Worm (Caenorhabditis elegans) whole organism, L3 larva: Measurements from ENCODE around the gene srj-7.

Experiments used
- ZK546.5 ChIP-seq: sonication (generic microtip); optimal IDR thresholded peaks from 2 replicates; lab custom pipeline; 2017; ENCODE audit warnings: missing biosample characterization, missing genetic modification characterization
- aly-2 ChIP-seq: fragments of 150-350 bp; optimal IDR thresholded peaks from 2 replicates; lab custom pipeline; 2014; ENCODE audit warnings: missing biosample characterization, missing genetic modification characterization
- ama-1 ChIP-seq: fragments of 150-350 bp; optimal IDR thresholded peaks from 2 replicates; lab custom pipeline; 2018
- ceh-16 ChIP-seq: sonication (generic microtip); optimal IDR thresholded peaks from 2 replicates; lab custom pipeline; 2017; ENCODE audit warnings: missing biosample characterization, missing genetic modification characterization
- ceh-28 ChIP-seq: fragments of 150-350 bp; optimal IDR thresholded peaks from 2 replicates; lab custom pipeline; 2014; ENCODE audit warnings: missing biosample characterization, missing genetic modification reagents, missing genetic modification characterization
- ceh-82 ChIP-seq: fragments of 150-350 bp; optimal IDR thresholded peaks from 2 replicates; lab custom pipeline; 2014; ENCODE audit warnings: missing biosample characterization, missing genetic modification characterization
- egl-27 ChIP-seq: sonication (generic microtip); optimal IDR thresholded peaks from 4 replicates; lab custom pipeline; 2017; ENCODE audit warnings: missing biosample characterization, missing genetic modification reagents, missing genetic modification characterization
- egl-5 ChIP-seq: fragments of 150-350 bp; optimal IDR thresholded peaks from 2 replicates; lab custom pipeline; 2017; ENCODE audit warnings: missing biosample characterization, missing genetic modification reagents, missing genetic modification characterization, inconsistent platforms
- elt-3 ChIP-seq, 3 experiments: fragments of 150-350 bp in 1 of 3; sonication (generic microtip) in 2 of 3; optimal IDR thresholded peaks; 2 replicates in 2 of 3; 4 replicates in 1 of 3; lab custom pipeline; 2014 to 2017; ENCODE audit warnings: missing biosample characterization in 3 of 3, missing genetic modification characterization in 3 of 3
- fkh-2 ChIP-seq: fragments of 150-350 bp; optimal IDR thresholded peaks from 2 replicates; lab custom pipeline; 2014; ENCODE audit warnings: missing biosample characterization, missing genetic modification reagents, missing genetic modification characterization
- hmg-11 ChIP-seq: sonication (generic microtip); optimal IDR thresholded peaks from 2 replicates; lab custom pipeline; 2016; ENCODE audit warnings: missing genetic modification characterization, missing compliant biosample characterization
- jun-1 ChIP-seq: fragments of 150-350 bp; optimal IDR thresholded peaks from 2 replicates; lab custom pipeline; 2014; ENCODE audit warnings: missing biosample characterization, missing genetic modification reagents, missing genetic modification characterization
- lin-39 ChIP-seq: fragments of 150-350 bp; optimal IDR thresholded peaks from 2 replicates; lab custom pipeline; 2018; ENCODE audit warnings: missing biosample characterization, missing genetic modification reagents, missing genetic modification characterization
- lsy-12 ChIP-seq: sonication (generic microtip); optimal IDR thresholded peaks from 2 replicates; lab custom pipeline; 2016; ENCODE audit warnings: mild to moderate bottlenecking, missing genetic modification characterization, missing compliant biosample characterization
- mdl-1 ChIP-seq: fragments of 150-350 bp; optimal IDR thresholded peaks from 2 replicates; lab custom pipeline; 2014; ENCODE audit warnings: missing biosample characterization, missing genetic modification characterization
- mml-1 ChIP-seq: fragments of 150-350 bp; sonication (generic microtip); optimal IDR thresholded peaks from 3 replicates; lab custom pipeline; 2014; ENCODE audit warnings: missing biosample characterization, missing genetic modification characterization
- nfya-1 ChIP-seq: sonication (generic microtip); optimal IDR thresholded peaks from 2 replicates; lab custom pipeline; 2017; ENCODE audit warnings: missing genetic modification characterization, mild to moderate bottlenecking, missing compliant biosample characterization, antibody characterized with exemption, moderate library complexity; ENCODE audit not compliant: insufficient read depth
- nhr-11 ChIP-seq: fragments of 150-350 bp; optimal IDR thresholded peaks from 2 replicates; lab custom pipeline; 2014; ENCODE audit warnings: missing biosample characterization, missing genetic modification characterization
- nhr-12 ChIP-seq: fragments of 150-350 bp; optimal IDR thresholded peaks from 2 replicates; lab custom pipeline; 2014; ENCODE audit warnings: missing biosample characterization, missing genetic modification characterization
- nhr-23 ChIP-seq: fragments of 150-350 bp; optimal IDR thresholded peaks from 2 replicates; lab custom pipeline; 2014; ENCODE audit warnings: missing biosample characterization, missing genetic modification reagents, missing genetic modification characterization
- nhr-237 ChIP-seq: fragments of 150-350 bp; optimal IDR thresholded peaks from 2 replicates; lab custom pipeline; 2014; ENCODE audit warnings: missing biosample characterization, missing genetic modification characterization
- nhr-25 ChIP-seq: sonication (generic microtip); optimal IDR thresholded peaks from 2 replicates; lab custom pipeline; 2017; ENCODE audit warnings: missing biosample characterization, missing genetic modification characterization
- nhr-77 ChIP-seq: fragments of 150-350 bp; optimal IDR thresholded peaks from 2 replicates; lab custom pipeline; 2014; ENCODE audit warnings: missing biosample characterization, missing genetic modification characterization
- sea-2 ChIP-seq: fragments of 150-350 bp; sonication (generic microtip); optimal IDR thresholded peaks from 4 replicates; lab custom pipeline; 2014; ENCODE audit warnings: missing biosample characterization, missing genetic modification reagents, missing genetic modification characterization
- skn-1 ChIP-seq: fragments of 150-350 bp; optimal IDR thresholded peaks from 2 replicates; lab custom pipeline; 2014; ENCODE audit warnings: missing biosample characterization, missing genetic modification characterization
- snpc-4 ChIP-seq: fragments of 150-350 bp; optimal IDR thresholded peaks from 2 replicates; lab custom pipeline; 2014; ENCODE audit warnings: missing biosample characterization, missing genetic modification characterization
- tbx-2 ChIP-seq: sonication (generic microtip); optimal IDR thresholded peaks from 2 replicates; lab custom pipeline; 2016; ENCODE audit warnings: mild to moderate bottlenecking, missing genetic modification characterization, missing compliant biosample characterization
- unc-39 ChIP-seq: sonication (generic microtip); optimal IDR thresholded peaks from 4 replicates; lab custom pipeline; 2017; ENCODE audit warnings: missing biosample characterization, missing genetic modification characterization
- unc-62 ChIP-seq: fragments of 150-350 bp; sonication (generic microtip); optimal IDR thresholded peaks from 4 replicates; lab custom pipeline; 2014; ENCODE audit warnings: missing biosample characterization, missing genetic modification reagents, missing genetic modification characterization
- zag-1 ChIP-seq: fragments of 150-350 bp; optimal IDR thresholded peaks from 2 replicates; lab custom pipeline; 2014; ENCODE audit warnings: missing biosample characterization, missing genetic modification characterization
- ztf-11 ChIP-seq: fragments of 150-350 bp; optimal IDR thresholded peaks from 2 replicates; lab custom pipeline; 2014; ENCODE audit warnings: missing biosample characterization, missing genetic modification characterization

srj-7 gene

DNA sequence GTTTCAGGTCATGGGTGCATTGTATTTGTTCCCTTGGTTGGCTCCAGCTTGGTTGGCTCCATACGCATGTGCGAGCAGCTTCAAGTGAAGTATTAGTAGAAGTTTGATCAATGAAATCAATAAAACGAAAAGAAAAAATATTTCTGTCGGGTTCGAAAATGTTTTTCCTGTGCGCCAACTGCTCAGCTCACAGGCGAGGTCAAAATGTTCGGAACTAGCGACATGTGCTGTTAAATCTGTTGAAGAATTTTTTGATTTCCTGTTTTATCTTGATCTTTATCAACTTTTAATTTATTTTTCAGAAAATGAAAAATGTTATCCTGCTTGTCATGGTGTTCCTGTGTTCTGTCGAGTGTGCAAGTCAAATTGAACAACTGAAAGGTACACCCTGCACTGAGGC is 36.7 kb downstream of the srj-7 start, which contains the start of gene T28A11.25:
Gene T28A11.25 (plus strand): TSS at position 301 of the 400 bp plus-strand sequence.
- TF ChIP-seq aly-2 (tag; lab: Kevin White, UChicago) (no peak), nhr-25 (no peak), lin-39 (no peak), nhr-23 (no peak), fkh-2 (tag; lab: Kevin White, UChicago) (no peak), ztf-11 (tag; lab: Kevin White, UChicago) (no peak), mdl-1 (no peak), unc-39 (no peak), tbx-2 (tag; lab: Kevin White, UChicago) (no peak)

DNA sequence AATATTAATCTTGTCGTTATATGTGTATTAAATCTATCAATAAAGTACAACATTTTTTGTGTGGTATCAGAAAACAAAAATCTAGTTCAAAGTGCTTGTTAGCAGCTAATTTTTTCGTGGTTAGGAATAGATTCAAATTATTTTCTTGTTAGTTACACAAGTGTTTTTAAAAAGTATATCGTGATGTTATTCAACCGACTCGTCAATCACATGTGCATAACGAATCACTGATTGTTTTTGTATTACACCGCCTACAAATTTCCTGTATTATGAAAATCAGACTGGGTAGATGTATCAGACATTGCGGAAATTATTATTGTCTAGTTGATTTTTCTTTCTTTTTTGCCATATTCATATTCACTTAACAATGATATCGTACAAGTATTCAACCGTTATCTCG is 38.2 kb downstream of the srj-7 start, which contains the start of gene str-64:
Gene str-64 (plus strand): TSS at position 301 of the 400 bp plus-strand sequence.
- TF ChIP-seq nhr-11 (no peak), ama-1 (lab: Kevin White, UChicago) (no peak)

DNA sequence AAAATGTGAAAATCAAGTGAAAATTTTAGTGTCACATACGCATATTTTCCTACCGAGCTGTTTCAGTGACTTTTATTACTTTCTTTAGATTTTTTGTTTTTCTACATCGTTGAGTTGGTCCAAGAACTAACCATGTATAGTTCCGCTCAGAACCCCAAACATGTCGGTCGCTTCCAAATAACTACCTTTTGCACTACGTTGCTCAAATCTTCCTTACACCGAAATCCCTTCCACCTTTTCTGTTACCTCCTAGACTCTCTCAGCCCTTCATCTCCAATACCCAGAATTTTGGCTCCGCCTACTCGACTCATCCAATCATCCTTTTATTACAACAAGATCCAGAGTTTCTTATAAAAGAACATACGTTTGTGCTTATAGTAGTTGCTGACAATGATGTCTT is 39.8 kb downstream of the srj-7 start, which contains the start of gene F35F10.5:
Gene F35F10.5 (plus strand): TSS at position 301 of the 400 bp plus-strand sequence.
- TF ChIP-seq lsy-12, result no peak
- TF ChIP-seq nhr-77 (tag; lab: Kevin White, UChicago), result no peak
- TF ChIP-seq nfya-1 (tag; lab: Kevin White, UChicago), result no peak
- no peak for TF ChIP-seq snpc-4 (tag; lab: Kevin White, UChicago)
- TF ChIP-seq ztf-11 (tag; lab: Kevin White, UChicago), result no peak
- TF ChIP-seq nhr-12 (tag; lab: Kevin White, UChicago), result no peak

DNA sequence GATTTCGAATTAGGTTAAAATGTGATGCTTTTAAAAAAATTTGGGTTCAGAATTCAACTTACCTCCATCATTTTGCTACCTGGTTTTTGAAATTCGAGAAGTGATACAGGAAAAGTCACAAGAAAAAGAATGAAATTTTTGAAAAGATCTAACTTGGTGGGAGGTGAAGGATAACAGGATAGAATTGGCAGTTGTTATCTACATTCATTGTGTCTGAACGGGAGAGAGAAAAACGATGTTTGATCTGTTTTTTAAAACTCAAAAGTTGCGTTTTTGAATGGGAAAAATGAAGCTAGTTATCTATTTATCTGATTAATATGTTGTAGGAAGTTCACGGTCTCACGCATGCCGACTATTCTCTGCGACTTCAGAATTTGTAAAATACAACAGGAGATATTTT is 42.5 kb downstream of the srj-7 start, which contains the start of gene F35F10.7:
Gene F35F10.7 (minus strand): TSS at position 101 of the 400 bp plus-strand sequence.
- TF ChIP-seq egl-5 (tag; lab: Kevin White, UChicago) (no peak), sea-2 (GFP tag; lab: Kevin White, UChicago) (no peak), tbx-2 (tag; lab: Kevin White, UChicago) (no peak), aly-2 (tag; lab: Kevin White, UChicago) (no peak), ceh-16 (tag; lab: Kevin White, UChicago) (no peak), nhr-25 (no peak), nhr-12 (tag; lab: Kevin White, UChicago) (no peak), unc-62 (no peak), jun-1 (tag; lab: Kevin White, UChicago) (no peak)

DNA sequence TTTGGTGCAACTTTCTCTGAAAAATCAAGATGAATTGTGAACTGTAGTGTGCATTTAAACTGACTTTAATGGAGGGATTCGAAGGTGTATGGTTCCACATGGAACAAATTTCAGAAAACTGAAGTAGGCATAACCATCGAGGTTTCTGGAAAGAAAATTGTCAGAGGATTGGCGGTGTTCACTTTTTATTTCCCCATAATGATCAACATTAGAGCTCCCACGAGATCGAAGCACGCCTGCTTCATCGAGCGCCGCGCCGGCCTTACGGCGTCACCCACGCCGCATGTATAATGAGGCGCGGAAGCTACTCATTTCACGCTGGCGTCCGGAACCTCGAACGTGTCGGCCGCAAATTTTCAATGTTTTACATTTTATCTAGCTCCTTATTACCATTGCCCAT is 43.3 kb downstream of the srj-7 start:
- no peak for TF ChIP-seq sea-2 (GFP tag; lab: Kevin White, UChicago)
- TF ChIP-seq elt-3 (tag; optimal IDR thresholded peaks at IDR 0.05; lab: Kevin White, UChicago), result no peak
- TF ChIP-seq ZK546.5 (tag; lab: Kevin White, UChicago), result no peak
- TF ChIP-seq nhr-25, result no peak
- TF ChIP-seq nhr-237, result no peak
- TF ChIP-seq nhr-77 (tag; lab: Kevin White, UChicago), result no peak
- no peak for TF ChIP-seq zag-1

DNA sequence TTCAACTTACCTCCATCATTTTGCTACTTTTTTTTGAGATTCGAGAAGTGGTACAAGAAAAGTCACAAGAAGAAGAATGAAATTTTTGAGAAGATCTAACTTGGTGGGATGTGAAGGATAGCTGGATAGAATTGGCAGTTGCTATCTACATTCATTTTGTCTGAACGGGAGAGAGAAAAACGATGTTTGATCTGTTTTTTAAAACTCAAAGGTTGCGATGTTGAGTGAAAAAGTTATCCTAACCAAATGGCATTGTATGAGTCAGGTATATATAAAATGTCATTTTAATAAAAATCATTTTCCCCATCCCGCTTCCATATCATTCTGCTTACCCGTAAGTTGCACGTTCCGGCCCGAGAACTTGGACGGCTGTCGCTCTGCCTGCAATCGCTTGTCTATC is 44.5 kb downstream of the srj-7 start, which contains the start of gene F35F10.6:
Gene F35F10.6 (minus strand): TSS at position 101 of the 400 bp plus-strand sequence.
- no peak for TF ChIP-seq skn-1 (tag; lab: Kevin White, UChicago)
- no peak for TF ChIP-seq ama-1 (lab: Kevin White, UChicago)
- no peak for TF ChIP-seq snpc-4 (tag; lab: Kevin White, UChicago)
- TF ChIP-seq ZK546.5 (tag; lab: Kevin White, UChicago), result no peak
- no peak for TF ChIP-seq mml-1
- no peak for TF ChIP-seq unc-39
- no peak for TF ChIP-seq nhr-77 (tag; lab: Kevin White, UChicago)
- no peak for TF ChIP-seq tbx-2 (tag; lab: Kevin White, UChicago)
- TF ChIP-seq ceh-28 (tag; lab: Kevin White, UChicago), result no peak
- TF ChIP-seq nhr-237, result no peak
- no peak for TF ChIP-seq aly-2 (tag; lab: Kevin White, UChicago)
- TF ChIP-seq nhr-12 (tag; lab: Kevin White, UChicago), result no peak
- no peak for TF ChIP-seq sea-2 (GFP tag; lab: Kevin White, UChicago)
- no peak for TF ChIP-seq hmg-11
- TF ChIP-seq elt-3 (tag; optimal IDR thresholded peaks at IDR 0.05; lab: Kevin White, UChicago), result no peak
- TF ChIP-seq unc-62, result no peak
- TF ChIP-seq ztf-11 (tag; lab: Kevin White, UChicago), result no peak
- no peak for TF ChIP-seq lin-39
- no peak for TF ChIP-seq ceh-82
- TF ChIP-seq egl-27 (tag; lab: Kevin White, UChicago), result no peak
